Worm (Caenorhabditis elegans) whole organism, L3 larva: ENCODE results near the gene R09F10.1.

Source experiments
- elt-1 ChIP-seq: fragments of 150-350 bp; optimal IDR thresholded peaks from 2 replicates; lab custom pipeline; 2014; ENCODE audit warnings: missing biosample characterization, missing genetic modification characterization
- snpc-4 ChIP-seq: fragments of 150-350 bp; optimal IDR thresholded peaks from 2 replicates; lab custom pipeline; 2014; ENCODE audit warnings: missing biosample characterization, missing genetic modification characterization
- zag-1 ChIP-seq: fragments of 150-350 bp; optimal IDR thresholded peaks from 2 replicates; lab custom pipeline; 2014; ENCODE audit warnings: missing biosample characterization, missing genetic modification characterization

- no peak for TF ChIP-seq elt-1 (tag; lab: Kevin White, UChicago)
- TF ChIP-seq snpc-4 (tag; lab: Kevin White, UChicago) = no peak
- no peak for TF ChIP-seq zag-1 (tag; lab: Kevin White, UChicago)
Measured at ce11 chrX:8286164-8286563, 37.2 kb upstream of the R09F10.1 start.
